Worm (Caenorhabditis elegans) whole organism, midembryonic: ENCODE results near the gene cec-2.

Source experiments
- cog-1 ChIP-seq: sonication (generic microtip); optimal IDR thresholded peaks from 2 replicates; lab custom pipeline; 2016; ENCODE audit warnings: missing genetic modification characterization, missing compliant biosample characterization
- ztf-23 ChIP-seq: fragments of 200-800 bp; sonication (Bioruptor generic); IDR thresholded peaks from 2 replicates; pipeline ENCODE4 v1.3.6; 2022; ENCODE audit warnings: missing genetic modification reagents, missing genetic modification characterization, missing compliant biosample characterization

ce11 chrIV:1199501-1199900 lies 29.0 kb downstream of the cec-2 start:
- no peak for TF ChIP-seq ztf-23 (GFP tag; lab: Robert Waterston, UW)
- no peak for TF ChIP-seq cog-1 (tag; lab: Kevin White, UChicago)
